Fruit fly (Drosophila melanogaster) whole organism, embryonic: ENCODE data around the gene CG42541.

Experiments used
- ATbp ChIP-seq: fragments of 200-800 bp; sonication (Bioruptor generic); optimal IDR thresholded peaks from 2 replicates; lab custom pipeline; 2017; ENCODE audit warnings: missing biosample characterization, mild to moderate bottlenecking, missing genetic modification characterization, missing genetic modification reagents
- Asciz ChIP-seq: fragments of 200-800 bp; sonication (Bioruptor generic); optimal IDR thresholded peaks from 2 replicates; lab custom pipeline; 2017; ENCODE audit warnings: missing biosample characterization, mild to moderate bottlenecking, missing genetic modification characterization, missing genetic modification reagents
- Bteb2 ChIP-seq: fragments of 200-800 bp; sonication (Bioruptor generic); optimal IDR thresholded peaks from 2 replicates; lab custom pipeline; 2016; ENCODE audit warnings: missing biosample characterization, missing genetic modification characterization
- CG10267 ChIP-seq: fragments of 200-800 bp; sonication (Bioruptor generic); optimal IDR thresholded peaks from 2 replicates; lab custom pipeline; 2018; ENCODE audit warnings: missing biosample characterization, mild to moderate bottlenecking, missing genetic modification characterization, moderate library complexity
- CG10274 ChIP-seq: fragments of 200-800 bp; sonication (Bioruptor generic); optimal IDR thresholded peaks from 3 replicates; lab custom pipeline; 2017; ENCODE audit warnings: missing biosample characterization, mild to moderate bottlenecking, missing genetic modification characterization
- CG11398 ChIP-seq: fragments of 200-800 bp; sonication (Bioruptor generic); optimal IDR thresholded peaks from 2 replicates; lab custom pipeline; 2016; ENCODE audit warnings: missing biosample characterization, missing genetic modification characterization
- CG12236 ChIP-seq: fragments of 200-800 bp; sonication (Bioruptor generic); optimal IDR thresholded peaks from 2 replicates; lab custom pipeline; 2016; ENCODE audit warnings: missing biosample characterization, missing genetic modification characterization
- CG13287 ChIP-seq: fragments of 200-800 bp; sonication (Bioruptor generic); IDR thresholded peaks from 2 replicates; pipeline ENCODE4 v1.3.6; 2022; ENCODE audit warnings: missing biosample characterization, missing genetic modification characterization; ENCODE audit not compliant: partially characterized antibody
- CG15479 ChIP-seq: fragments of 200-800 bp; sonication (Bioruptor generic); optimal IDR thresholded peaks from 3 replicates; lab custom pipeline; 2019; ENCODE audit warnings: missing biosample characterization, mild to moderate bottlenecking, missing genetic modification characterization, moderate library complexity
- CG15514 ChIP-seq: fragments of 200-800 bp; sonication (Bioruptor generic); optimal IDR thresholded peaks from 3 replicates; lab custom pipeline; 2017; ENCODE audit warnings: missing biosample characterization, missing genetic modification characterization, mild to moderate bottlenecking, moderate library complexity, missing genetic modification reagents
- CG17186 ChIP-seq: fragments of 200-800 bp; sonication (Bioruptor generic); optimal IDR thresholded peaks from 3 replicates; lab custom pipeline; 2017; ENCODE audit warnings: missing biosample characterization, missing genetic modification reagents, missing genetic modification characterization
- CG17802 ChIP-seq: fragments of 200-800 bp; sonication (Bioruptor generic); optimal IDR thresholded peaks from 2 replicates; lab custom pipeline; 2018; ENCODE audit warnings: missing biosample characterization, mild to moderate bottlenecking, missing genetic modification characterization, moderate library complexity
- CG2129 ChIP-seq: fragments of 200-800 bp; sonication (Bioruptor generic); IDR thresholded peaks from 2 replicates; pipeline ENCODE4 v1.3.6; 2022; ENCODE audit warnings: missing biosample characterization, missing genetic modification characterization; ENCODE audit not compliant: partially characterized antibody
- CG30403 ChIP-seq: fragments of 200-800 bp; sonication (Bioruptor generic); optimal IDR thresholded peaks from 3 replicates; lab custom pipeline; 2016; ENCODE audit warnings: missing biosample characterization, missing genetic modification characterization
- CG31365 ChIP-seq: fragments of 200-800 bp; sonication (Bioruptor generic); optimal IDR thresholded peaks from 2 replicates; lab custom pipeline; 2018; ENCODE audit warnings: missing biosample characterization, mild to moderate bottlenecking, missing genetic modification characterization
- CG3995 ChIP-seq: fragments of 200-800 bp; sonication (Bioruptor generic); optimal IDR thresholded peaks from 3 replicates; lab custom pipeline; 2016; ENCODE audit warnings: missing biosample characterization, missing genetic modification characterization
- CG4282 ChIP-seq: fragments of 200-800 bp; sonication (Bioruptor generic); optimal IDR thresholded peaks from 2 replicates; lab custom pipeline; 2016; ENCODE audit warnings: missing biosample characterization, missing genetic modification characterization
- CG6791 ChIP-seq: fragments of 200-800 bp; sonication (Bioruptor generic); IDR thresholded peaks from 3 replicates; pipeline ENCODE4 v1.3.6; 2022; ENCODE audit warnings: missing biosample characterization, missing genetic modification characterization; ENCODE audit not compliant: partially characterized antibody
- CG7928 ChIP-seq: fragments of 200-800 bp; sonication (Bioruptor generic); optimal IDR thresholded peaks from 2 replicates; lab custom pipeline; 2017; ENCODE audit warnings: missing biosample characterization, mild to moderate bottlenecking, missing genetic modification characterization
- CG9727 ChIP-seq: fragments of 200-800 bp; sonication (Bioruptor generic); optimal IDR thresholded peaks from 3 replicates; lab custom pipeline; 2017; ENCODE audit warnings: missing biosample characterization, mild to moderate bottlenecking, missing genetic modification characterization
- CG9817 ChIP-seq: fragments of 200-800 bp; sonication (Bioruptor generic); optimal IDR thresholded peaks from 2 replicates; lab custom pipeline; 2018; ENCODE audit warnings: missing biosample characterization, mild to moderate bottlenecking, missing genetic modification characterization, moderate library complexity
- CkIIα-i1 ChIP-seq: fragments of 200-800 bp; sonication (Bioruptor generic); IDR thresholded peaks from 2 replicates; pipeline ENCODE4 v1.3.6; 2022; ENCODE audit warnings: missing biosample characterization, missing genetic modification characterization
- Dbx ChIP-seq: fragments of 200-800 bp; sonication (Bioruptor generic); IDR thresholded peaks from 3 replicates; pipeline ENCODE4 v1.3.6; 2022; ENCODE audit warnings: missing biosample characterization, missing genetic modification characterization
- Ets97D ChIP-seq: fragments of 200-800 bp; sonication (Bioruptor generic); optimal IDR thresholded peaks from 3 replicates; lab custom pipeline; 2016; ENCODE audit warnings: missing biosample characterization, missing genetic modification characterization
- Fer2 ChIP-seq: fragments of 200-800 bp; sonication (Bioruptor generic); optimal IDR thresholded peaks from 2 replicates; lab custom pipeline; 2018; ENCODE audit warnings: missing biosample characterization, mild to moderate bottlenecking, missing genetic modification characterization, moderate library complexity
- HLHmδ ChIP-seq: fragments of 200-800 bp; sonication (Bioruptor generic); optimal IDR thresholded peaks from 2 replicates; lab custom pipeline; 2018; ENCODE audit warnings: missing biosample characterization, mild to moderate bottlenecking, missing genetic modification characterization, moderate library complexity
- Hr39 ChIP-seq: fragments of >200 bp; optimal IDR thresholded peaks from 2 replicates; lab custom pipeline; 2017
- Lim3 ChIP-seq: fragments of 200-800 bp; sonication (Bioruptor generic); IDR thresholded peaks from 2 replicates; pipeline ENCODE4 v1.3.6; 2022; ENCODE audit warnings: missing biosample characterization, missing genetic modification characterization
- Pdp1 ChIP-seq, 2 experiments: fragments of 200-800 bp; sonication (Bioruptor generic); optimal IDR thresholded peaks; 3 replicates each; lab custom pipeline; 2016; ENCODE audit warnings: missing biosample characterization in 2 of 2, missing genetic modification characterization in 2 of 2, mild to moderate bottlenecking in 1 of 2, moderate library complexity in 1 of 2
- Scr ChIP-seq: fragments of 200-800 bp; sonication (Bioruptor generic); IDR thresholded peaks from 2 replicates; pipeline ENCODE4 v1.3.6; 2022; ENCODE audit warnings: missing biosample characterization, missing genetic modification characterization; ENCODE audit not compliant: partially characterized antibody
- Six4 ChIP-seq: fragments of 200-800 bp; sonication (Bioruptor generic); optimal IDR thresholded peaks from 2 replicates; lab custom pipeline; 2016; ENCODE audit warnings: missing biosample characterization, missing genetic modification characterization
- bcd ChIP-seq: fragments of 200-800 bp; sonication (Bioruptor generic); optimal IDR thresholded peaks from 2 replicates; lab custom pipeline; 2017; ENCODE audit warnings: missing biosample characterization, mild to moderate bottlenecking, missing genetic modification characterization
- cad ChIP-seq: fragments of >200 bp; optimal IDR thresholded peaks from 2 replicates; lab custom pipeline; 2017; ENCODE audit warnings: missing biosample characterization, missing genetic modification characterization
- caup ChIP-seq: fragments of 200-800 bp; sonication (Bioruptor generic); optimal IDR thresholded peaks from 3 replicates; lab custom pipeline; 2017; ENCODE audit warnings: missing biosample characterization, mild to moderate bottlenecking, missing genetic modification characterization, moderate library complexity; ENCODE audit not compliant: severe bottlenecking
- ci ChIP-seq: fragments of 200-800 bp; sonication (Bioruptor generic); IDR thresholded peaks from 3 replicates; pipeline ENCODE4 v1.3.6; 2022; ENCODE audit warnings: missing biosample characterization, missing genetic modification characterization
- corto ChIP-seq: fragments of 200-800 bp; sonication (Bioruptor generic); optimal IDR thresholded peaks from 2 replicates; lab custom pipeline; 2016; ENCODE audit warnings: missing biosample characterization, mild to moderate bottlenecking, missing genetic modification characterization, moderate library complexity
- crol ChIP-seq: fragments of 200-800 bp; sonication (Bioruptor generic); IDR thresholded peaks from 2 replicates; pipeline ENCODE4 v1.3.6; 2022; ENCODE audit warnings: missing biosample characterization, missing genetic modification characterization
- cwo ChIP-seq: fragments of 200-800 bp; sonication (Bioruptor generic); optimal IDR thresholded peaks from 3 replicates; lab custom pipeline; 2017; ENCODE audit warnings: missing biosample characterization, missing genetic modification characterization, mild to moderate bottlenecking, moderate library complexity, missing genetic modification reagents
- hth ChIP-seq: fragments of >200 bp; optimal IDR thresholded peaks from 2 replicates; lab custom pipeline; 2017; ENCODE audit warnings: inconsistent platforms
- ind ChIP-seq: fragments of 200-800 bp; sonication (Bioruptor generic); optimal IDR thresholded peaks from 3 replicates; lab custom pipeline; 2016; ENCODE audit warnings: missing biosample characterization, missing genetic modification characterization
- jing ChIP-seq: fragments of 200-800 bp; sonication (Bioruptor generic); optimal IDR thresholded peaks from 2 replicates; lab custom pipeline; 2018; ENCODE audit warnings: missing biosample characterization, mild to moderate bottlenecking, missing genetic modification characterization
- nerfin-2 ChIP-seq: fragments of 200-800 bp; sonication (Bioruptor generic); IDR thresholded peaks from 2 replicates; pipeline ENCODE4 v1.3.6; 2022; ENCODE audit warnings: missing biosample characterization, missing genetic modification characterization; ENCODE audit not compliant: partially characterized antibody
- sc ChIP-seq, 3 experiments: fragments of >200 bp in 2 of 3; fragments of 200-800 bp in 1 of 3; sonication (Bioruptor generic) in 1 of 3; optimal IDR thresholded peaks; 2 replicates in 2 of 3; 3 replicates in 1 of 3; lab custom pipeline; 2017; ENCODE audit warnings: mild to moderate bottlenecking in 1 of 3, missing biosample characterization in 1 of 3, missing genetic modification characterization in 1 of 3, missing genetic modification reagents in 1 of 3
- scrt ChIP-seq: fragments of 200-800 bp; sonication (Bioruptor generic); optimal IDR thresholded peaks from 2 replicates; lab custom pipeline; 2018; ENCODE audit warnings: missing biosample characterization, mild to moderate bottlenecking, missing genetic modification characterization, moderate library complexity
- sens ChIP-seq: fragments of 200-800 bp; sonication (Bioruptor generic); peaks from one replicate; lab custom pipeline; 2016; ENCODE audit warnings: missing biosample characterization, missing genetic modification characterization
- slbo ChIP-seq: fragments of 200-800 bp; sonication (Bioruptor generic); IDR thresholded peaks from 2 replicates; pipeline ENCODE4 v1.3.6; 2022; ENCODE audit warnings: missing biosample characterization, missing genetic modification characterization
- tap ChIP-seq: fragments of 200-800 bp; optimal IDR thresholded peaks from 3 replicates; lab custom pipeline; 2019; ENCODE audit warnings: missing biosample characterization, mild to moderate bottlenecking, missing genetic modification characterization, moderate library complexity
- zen2 ChIP-seq: fragments of 200-800 bp; sonication (Bioruptor generic); IDR thresholded peaks from 3 replicates; pipeline ENCODE4 v1.3.6; 2022; ENCODE audit warnings: missing biosample characterization, missing genetic modification characterization; ENCODE audit not compliant: partially characterized antibody

Gene CG42541

dm6 chrX:3868456-3869023, 61.8 kb downstream of the CG42541 start, which contains the start of gene CG2930 (continued):
- TF ChIP-seq sens (GFP tag; lab: Kevin White, UChicago) (peak; percentile 98), CG15479 (GFP tag; lab: Kevin White, UChicago) (no peak), CG17802 (tag; lab: Kevin White, UChicago) (peak; percentile 80), crol (GFP tag; lab: Robert Waterston, UW) (peak; percentile 52), CG12236 (peak; percentile 65), CG6791 (GFP tag; lab: Robert Waterston, UW) (no peak), cad (GFP tag; lab: Kevin White, UChicago) (no peak), sc (optimal IDR thresholded peaks at IDR 0.05; lab: Kevin White, UChicago) (no peak), sc (GFP tag; optimal IDR thresholded peaks at IDR 0.05; lab: Kevin White, UChicago) (peak; percentile 84), CG3995 (GFP tag; lab: Kevin White, UChicago) (no peak), nerfin-2 (GFP tag; lab: Robert Waterston, UW) (no peak), CG10274 (GFP tag; lab: Kevin White, UChicago) (peak; percentile 68), ci (GFP tag; lab: Robert Waterston, UW) (peak; percentile 96), Pdp1 (GFP tag; optimal IDR thresholded peaks at IDR 0.05; lab: Kevin White, UChicago) (peak; percentile 77 to 84), HLHmδ (no peak), tap (tag; lab: Kevin White, UChicago) (peak; percentile 72), Six4 (GFP tag; lab: Kevin White, UChicago) (peak; percentile 84), CkIIα-i1 (GFP tag; lab: Robert Waterston, UW) (0 out of 2 replicates have a peak, but pooled peaks have one; percentile 53), CG13287 (GFP tag; lab: Robert Waterston, UW) (no peak), Asciz (GFP tag; lab: Kevin White, UChicago) (peak; percentile 85), CG9727 (GFP tag; lab: Kevin White, UChicago) (peak; percentile 79), Scr (GFP tag; lab: Robert Waterston, UW) (no peak), CG4282 (GFP tag; lab: Kevin White, UChicago) (peak; percentile 34), bcd (GFP tag; lab: Kevin White, UChicago) (peak; percentile 83), CG31365 (peak; percentile 55), CG15514 (GFP tag; lab: Kevin White, UChicago) (peak; percentile 42), CG2129 (GFP tag; lab: Robert Waterston, UW) (no peak), caup (GFP tag; lab: Kevin White, UChicago) (peak; percentile 71), scrt (GFP tag; lab: Kevin White, UChicago) (peak; percentile 65), Bteb2 (GFP tag; lab: Kevin White, UChicago) (peak; percentile 32), Hr39 (lab: Kevin White, UChicago) (no peak), ind (peak; percentile 86), Lim3 (GFP tag; lab: Robert Waterston, UW) (peak; percentile 62; the same call in 1 of the 2 replicates), cwo (peak; percentile 49), CG10267 (tag; lab: Kevin White, UChicago) (peak; percentile 74), jing (GFP tag; lab: Kevin White, UChicago) (peak; percentile 86), ATbp (peak; percentile 87), CG9817 (tag; lab: Kevin White, UChicago) (peak; percentile 59), zen2 (GFP tag; lab: Robert Waterston, UW) (no peak), hth (lab: Kevin White, UChicago) (no peak), slbo (GFP tag; lab: Robert Waterston, UW) (peak; percentile 85), Dbx (peak; percentile 72; the same call in 2 of the 3 replicates), Fer2 (tag; lab: Kevin White, UChicago) (no peak), CG11398 (GFP tag; lab: Kevin White, UChicago) (no peak), CG17186 (GFP tag; lab: Kevin White, UChicago) (peak; percentile 74), CG7928 (GFP tag; lab: Kevin White, UChicago) (no peak), Ets97D (peak; percentile 34), CG30403 (peak; percentile 77), corto (GFP tag; lab: Kevin White, UChicago) (peak; percentile 68)
